Worm (Caenorhabditis elegans) whole organism, L4 larva: ENCODE measurements around the gene hda-6.

Source experiments
- ceh-82 ChIP-seq: sonication (generic microtip); optimal IDR thresholded peaks from 2 replicates; lab custom pipeline; 2017; ENCODE audit warnings: missing biosample characterization, missing genetic modification characterization
- jun-1 ChIP-seq: fragments of 150-350 bp; optimal IDR thresholded peaks from 2 replicates; lab custom pipeline; 2014; ENCODE audit warnings: missing biosample characterization, missing genetic modification reagents, missing genetic modification characterization
- nhr-11 ChIP-seq: fragments of 150-350 bp; optimal IDR thresholded peaks from 2 replicates; lab custom pipeline; 2014; ENCODE audit warnings: missing biosample characterization, missing genetic modification characterization
- spr-3 ChIP-seq: fragments of 200-800 bp; sonication (Bioruptor generic); optimal IDR thresholded peaks from 2 replicates; lab custom pipeline; 2018; ENCODE audit warnings: mild to moderate bottlenecking, missing genetic modification characterization, missing compliant biosample characterization
- ztf-11 ChIP-seq: fragments of 150-350 bp; optimal IDR thresholded peaks from 2 replicates; lab custom pipeline; 2014; ENCODE audit warnings: missing biosample characterization, missing genetic modification characterization

DNA sequence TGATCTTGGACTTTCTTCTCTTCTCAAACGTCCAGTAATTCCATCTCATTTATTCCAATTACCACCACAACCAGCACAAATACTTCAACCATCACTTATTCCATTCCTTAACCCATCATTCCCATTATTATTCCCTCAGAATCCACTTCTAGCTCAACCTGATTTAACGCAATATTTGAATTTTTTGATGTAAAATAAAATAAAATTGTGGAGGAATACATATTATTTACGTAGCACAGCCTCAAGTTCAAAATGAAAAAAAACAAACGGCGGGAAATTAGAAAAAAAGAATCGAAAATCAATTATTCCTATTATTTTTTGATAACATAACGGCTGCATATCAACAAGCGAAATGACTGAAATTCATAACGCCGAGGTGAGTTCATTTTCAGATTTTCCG is 41.2 kb upstream of the hda-6 start, which contains the start of gene ZK616.61:
- TF ChIP-seq spr-3 (no peak), jun-1 (tag; lab: Kevin White, UChicago) (no peak), ceh-82 (tag; lab: Kevin White, UChicago) (no peak), ztf-11 (tag; lab: Kevin White, UChicago) (no peak), nhr-11 (no peak)
